Fruit fly (Drosophila melanogaster) whole organism, prepupa: Measurements from ENCODE around the gene Dbx.

Experiments
- Blimp-1 ChIP-seq: fragments of 200-800 bp; sonication (Bioruptor generic); optimal IDR thresholded peaks from 3 replicates; lab custom pipeline; 2017; ENCODE audit warnings: missing biosample characterization, missing genetic modification characterization, mild to moderate bottlenecking, moderate library complexity, missing genetic modification reagents
- CG10669 ChIP-seq: fragments of 200-800 bp; sonication (Bioruptor generic); optimal IDR thresholded peaks from 3 replicates; lab custom pipeline; 2018; ENCODE audit warnings: missing biosample characterization, mild to moderate bottlenecking, missing genetic modification characterization, moderate library complexity
- CG11294 ChIP-seq: fragments of 200-800 bp; sonication (Bioruptor generic); IDR thresholded peaks from 2 replicates; pipeline ENCODE4 v1.3.6; 2022; ENCODE audit warnings: missing biosample characterization, missing genetic modification characterization
- CG11902 ChIP-seq: fragments of 200-800 bp; sonication (Bioruptor generic); optimal IDR thresholded peaks from 3 replicates; lab custom pipeline; 2016; ENCODE audit warnings: missing biosample characterization, missing genetic modification characterization
- CG15336 ChIP-seq: fragments of 200-800 bp; sonication (Bioruptor generic); IDR thresholded peaks from 2 replicates; pipeline ENCODE4 v1.3.6; 2022; ENCODE audit warnings: missing biosample characterization, missing genetic modification characterization
- CG1621 ChIP-seq: fragments of 200-800 bp; sonication (Bioruptor generic); optimal IDR thresholded peaks from 3 replicates; lab custom pipeline; 2018; ENCODE audit warnings: missing biosample characterization, mild to moderate bottlenecking, missing genetic modification characterization
- CG16779 ChIP-seq: fragments of 200-800 bp; sonication (Bioruptor generic); optimal IDR thresholded peaks from 3 replicates; lab custom pipeline; 2017; ENCODE audit warnings: missing biosample characterization, mild to moderate bottlenecking, missing genetic modification characterization
- CG3032 ChIP-seq: fragments of 200-800 bp; optimal IDR thresholded peaks from 2 replicates; lab custom pipeline; 2019; ENCODE audit warnings: missing biosample characterization, mild to moderate bottlenecking, missing genetic modification characterization, moderate library complexity
- CG31627 ChIP-seq: fragments of 200-800 bp; sonication (Bioruptor generic); optimal IDR thresholded peaks from 3 replicates; lab custom pipeline; 2016; ENCODE audit warnings: missing biosample characterization, missing genetic modification characterization
- CG32006 ChIP-seq: fragments of 200-800 bp; sonication (Bioruptor generic); optimal IDR thresholded peaks from 3 replicates; lab custom pipeline; 2017; ENCODE audit warnings: missing biosample characterization, mild to moderate bottlenecking, missing genetic modification characterization
- CG6163 ChIP-seq: fragments of 200-800 bp; sonication (Bioruptor generic); IDR thresholded peaks from 3 replicates; pipeline ENCODE4 v1.3.6; 2022; ENCODE audit warnings: missing biosample characterization, missing genetic modification characterization
- CG6792 ChIP-seq: fragments of 200-800 bp; sonication (Bioruptor generic); optimal IDR thresholded peaks from 3 replicates; lab custom pipeline; 2016; ENCODE audit warnings: missing biosample characterization, missing genetic modification characterization
- CG7368 ChIP-seq: fragments of 200-800 bp; sonication (Bioruptor generic); optimal IDR thresholded peaks from 3 replicates; lab custom pipeline; 2016; ENCODE audit warnings: missing biosample characterization, missing genetic modification characterization
- CG9139 ChIP-seq: fragments of 200-800 bp; sonication (Bioruptor generic); optimal IDR thresholded peaks from 3 replicates; lab custom pipeline; 2017; ENCODE audit warnings: missing biosample characterization, mild to moderate bottlenecking, missing genetic modification characterization
- Eip75B ChIP-seq: fragments of 200-800 bp; sonication (Bioruptor generic); optimal IDR thresholded peaks from 3 replicates; lab custom pipeline; 2016; ENCODE audit warnings: missing biosample characterization, missing genetic modification characterization
- Eip78C ChIP-seq: fragments of 200-800 bp; sonication (Bioruptor generic); peaks from one replicate; lab custom pipeline; 2016; ENCODE audit warnings: missing biosample characterization, missing genetic modification characterization
- Ets96B ChIP-seq: fragments of 200-800 bp; optimal IDR thresholded peaks from 2 replicates; lab custom pipeline; 2019; ENCODE audit warnings: missing biosample characterization, mild to moderate bottlenecking, missing genetic modification characterization, moderate library complexity
- Gug ChIP-seq: fragments of 200-800 bp; sonication (Bioruptor generic); IDR thresholded peaks from 2 replicates; pipeline ENCODE4 v1.3.6; 2022; ENCODE audit warnings: missing biosample characterization, missing genetic modification characterization
- Hr39 ChIP-seq: fragments of 200-800 bp; sonication (Bioruptor generic); optimal IDR thresholded peaks from 2 replicates; lab custom pipeline; 2016; ENCODE audit warnings: missing biosample characterization, missing genetic modification characterization
- Hr4 ChIP-seq: fragments of 200-800 bp; sonication (Bioruptor generic); optimal IDR thresholded peaks from 3 replicates; lab custom pipeline; 2016; ENCODE audit warnings: missing biosample characterization, missing genetic modification characterization
- OdsH ChIP-seq: fragments of 200-800 bp; sonication (Bioruptor generic); optimal IDR thresholded peaks from 3 replicates; lab custom pipeline; 2016; ENCODE audit warnings: missing biosample characterization, missing genetic modification characterization
- acj6 ChIP-seq: fragments of 200-800 bp; sonication (Bioruptor generic); optimal IDR thresholded peaks from 3 replicates; lab custom pipeline; 2016; ENCODE audit warnings: missing biosample characterization, missing genetic modification characterization
- cyc ChIP-seq: fragments of 200-800 bp; sonication (Bioruptor generic); optimal IDR thresholded peaks from 3 replicates; lab custom pipeline; 2016; ENCODE audit warnings: missing biosample characterization, missing genetic modification characterization
- dac ChIP-seq: fragments of 200-800 bp; sonication (Bioruptor generic); optimal IDR thresholded peaks from 2 replicates; lab custom pipeline; 2017; ENCODE audit warnings: missing biosample characterization, mild to moderate bottlenecking, missing genetic modification characterization
- dsx ChIP-seq: fragments of 200-800 bp; optimal IDR thresholded peaks from 3 replicates; lab custom pipeline; 2019; ENCODE audit warnings: missing biosample characterization, mild to moderate bottlenecking, missing genetic modification characterization, moderate library complexity; ENCODE audit not compliant: poor library complexity, severe bottlenecking
- eg ChIP-seq: fragments of 200-800 bp; sonication (Bioruptor generic); IDR thresholded peaks from 3 replicates; pipeline ENCODE4 v1.3.6; 2022; ENCODE audit warnings: missing biosample characterization, missing genetic modification characterization
- fkh ChIP-seq: fragments of 200-800 bp; sonication (Bioruptor generic); optimal IDR thresholded peaks from 3 replicates; lab custom pipeline; 2017; ENCODE audit warnings: missing biosample characterization, mild to moderate bottlenecking, missing genetic modification characterization, moderate library complexity
- lz ChIP-seq: fragments of 200-800 bp; sonication (Bioruptor generic); optimal IDR thresholded peaks from 3 replicates; lab custom pipeline; 2016; ENCODE audit warnings: missing biosample characterization, missing genetic modification characterization
- pdm3 ChIP-seq: fragments of 200-800 bp; sonication (Bioruptor generic); optimal IDR thresholded peaks from 3 replicates; lab custom pipeline; 2016; ENCODE audit warnings: missing biosample characterization, missing genetic modification characterization
- salr ChIP-seq, 2 experiments: fragments of 200-800 bp; sonication (Bioruptor generic); optimal IDR thresholded peaks; 3 replicates each; lab custom pipeline; 2016 to 2018; ENCODE audit warnings: missing biosample characterization in 2 of 2, missing genetic modification characterization in 2 of 2, mild to moderate bottlenecking in 1 of 2
- spab ChIP-seq: fragments of 200-800 bp; sonication (Bioruptor generic); optimal IDR thresholded peaks from 2 replicates; lab custom pipeline; 2017; ENCODE audit warnings: missing biosample characterization, mild to moderate bottlenecking, missing genetic modification characterization, missing genetic modification reagents
- svp ChIP-seq: fragments of 200-800 bp; sonication (Bioruptor generic); peaks from one replicate; lab custom pipeline; 2016; ENCODE audit warnings: missing biosample characterization, missing genetic modification characterization
- topi ChIP-seq: fragments of 200-800 bp; sonication (Bioruptor generic); optimal IDR thresholded peaks from 3 replicates; lab custom pipeline; 2016; ENCODE audit warnings: missing biosample characterization, missing genetic modification characterization
- vri ChIP-seq: fragments of 200-800 bp; sonication (Bioruptor generic); optimal IDR thresholded peaks from 3 replicates; lab custom pipeline; 2016; ENCODE audit warnings: missing biosample characterization, mild to moderate bottlenecking, missing genetic modification characterization

The Dbx gene

DNA sequence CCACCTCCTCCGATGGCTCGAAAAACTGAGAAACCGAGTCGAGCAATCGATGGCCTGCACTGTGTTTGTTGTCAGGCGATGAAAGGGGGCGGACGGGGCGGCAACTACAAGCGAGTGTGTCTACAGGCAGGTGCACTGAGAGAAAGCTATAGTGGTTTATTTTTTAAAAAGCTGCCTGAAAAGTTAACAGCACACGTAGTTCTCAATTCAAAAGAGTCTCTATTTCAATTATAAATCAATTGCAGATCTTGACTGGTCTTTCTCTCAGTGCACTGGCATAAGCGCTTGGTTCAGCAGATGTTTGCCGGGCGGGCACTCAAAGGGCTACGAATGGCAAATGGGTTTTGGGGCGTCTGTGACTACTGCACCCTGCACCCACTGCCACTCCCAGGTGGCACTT, 40.4 kb upstream of the Dbx start (continued):
- peak; percentile 47 for TF ChIP-seq Ets96B
- no peak for TF ChIP-seq CG16779 (tag; lab: Kevin White, UChicago)
- TF ChIP-seq Eip75B, result peak; percentile 25
- peak; percentile 36 for TF ChIP-seq CG32006 (GFP tag; lab: Kevin White, UChicago)
- no peak for TF ChIP-seq vri
- TF ChIP-seq pdm3, result no peak
- peak; percentile 1 for TF ChIP-seq CG11902
- no peak for TF ChIP-seq acj6 (GFP tag; lab: Kevin White, UChicago)
- no peak for TF ChIP-seq CG31627 (GFP tag; lab: Kevin White, UChicago)
- peak; percentile 8 for TF ChIP-seq CG9139 (GFP tag; lab: Kevin White, UChicago)
- peak; percentile 51 for TF ChIP-seq Eip78C
- peak; percentile 40 for TF ChIP-seq CG10669
- no peak for TF ChIP-seq fkh (GFP tag; lab: Kevin White, UChicago)
- no peak for TF ChIP-seq Hr39
- peak; percentile 33 for TF ChIP-seq CG7368 (GFP tag; lab: Kevin White, UChicago)
- TF ChIP-seq CG3032 (tag; lab: Kevin White, UChicago), result no peak
- TF ChIP-seq CG6163 (GFP tag; lab: Robert Waterston, UW), result peak; percentile 83
- TF ChIP-seq CG11294 (GFP tag; lab: Robert Waterston, UW), result peak; percentile 57
- no peak for TF ChIP-seq OdsH
- TF ChIP-seq, all 60 proteins: peak for 27

DNA sequence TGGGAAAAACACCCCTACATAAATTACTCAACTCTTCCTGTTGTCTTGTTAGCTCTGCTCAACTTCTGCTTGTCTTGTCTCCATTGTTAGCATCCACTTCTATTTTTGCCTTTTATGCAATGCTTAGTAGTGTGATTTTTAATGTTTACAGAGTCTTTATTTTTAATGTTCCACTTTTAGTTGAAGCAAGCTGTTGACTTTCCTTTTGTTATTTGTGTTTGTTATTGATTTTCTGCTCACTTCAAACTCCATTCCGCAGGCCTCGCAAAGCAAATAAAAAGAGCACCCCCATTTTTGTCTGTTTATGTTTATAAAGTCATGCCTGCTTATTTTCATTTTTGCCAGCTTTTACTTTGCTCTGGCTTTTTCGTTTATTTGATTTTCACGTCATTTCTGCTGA, 39.2 kb upstream of the Dbx start:
- peak; percentile 51 for TF ChIP-seq Eip78C
- no peak for TF ChIP-seq CG15336 (GFP tag; lab: Robert Waterston, UW)
- TF ChIP-seq fkh (GFP tag; lab: Kevin White, UChicago), result peak; percentile 20

DNA sequence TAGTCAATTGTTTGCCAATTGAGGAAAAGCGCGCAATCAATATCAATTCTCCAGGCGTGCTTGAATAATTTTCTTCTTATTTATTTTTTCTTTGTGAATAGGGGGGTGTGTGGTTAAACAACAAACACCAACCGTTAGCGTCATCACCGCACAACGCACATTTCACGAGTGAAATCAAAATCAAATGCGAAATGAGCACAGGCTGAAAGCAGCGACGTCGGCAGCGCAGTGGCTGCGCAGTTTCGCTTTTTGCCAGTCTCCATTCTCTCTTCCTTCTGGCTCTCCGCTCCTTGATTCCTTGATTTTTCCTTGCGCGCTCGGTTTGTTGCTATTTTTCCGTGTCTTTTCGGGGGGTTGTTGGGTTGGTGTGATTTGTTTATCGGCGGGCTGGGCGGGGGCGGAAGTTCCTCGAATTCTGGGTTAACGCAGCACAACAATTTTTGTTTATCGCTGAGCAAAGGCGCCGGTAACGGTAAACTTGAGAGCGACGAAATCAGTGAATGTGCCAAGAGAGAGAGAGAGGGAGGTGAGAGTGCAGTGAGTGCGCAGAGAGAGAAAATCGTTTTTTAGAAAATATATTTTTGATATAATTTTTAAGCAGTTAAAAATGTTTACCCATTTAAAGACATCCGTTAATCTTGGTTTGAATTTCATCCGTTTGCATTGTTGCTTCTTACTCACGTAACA, 38.1 kb upstream of the Dbx start, which contains the start of gene CG13937:
Gene CG13937, minus strand, starts transcription at position 174 of the 687 bp plus-strand sequence.
- TF ChIP-seq Eip78C (peak; percentile 40), CG9139 (GFP tag; lab: Kevin White, UChicago) (no peak), Blimp-1 (GFP tag; lab: Kevin White, UChicago) (no peak), spab (GFP tag; lab: Kevin White, UChicago) (no peak), lz (GFP tag; lab: Kevin White, UChicago) (no peak), fkh (GFP tag; lab: Kevin White, UChicago) (peak; percentile 11), topi (GFP tag; lab: Kevin White, UChicago) (no peak)

DNA sequence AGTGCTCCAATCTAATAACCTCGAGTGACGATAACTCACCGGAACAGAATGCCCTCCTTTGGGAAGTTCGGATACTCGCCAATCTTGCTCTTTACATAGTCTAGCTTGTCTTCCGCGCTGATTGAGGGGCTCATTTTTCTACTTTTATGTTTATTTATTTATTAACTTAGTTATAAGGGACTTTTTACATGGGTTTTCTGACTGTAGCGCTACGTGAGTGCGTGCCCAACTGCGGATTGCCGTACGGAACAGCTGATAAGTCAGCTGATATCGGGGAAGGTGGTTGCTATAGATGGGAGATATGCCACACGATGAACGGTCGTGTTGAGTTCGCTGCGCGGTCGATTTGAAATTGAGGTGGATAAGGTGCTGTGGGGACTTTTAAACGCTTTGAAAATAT, 36.5 kb upstream of the Dbx start, which contains the start of gene Aprt:
Gene Aprt, minus strand, starts transcription at position 368 of the 400 bp plus-strand sequence.
- TF ChIP-seq Eip78C, result peak; percentile 48
- TF ChIP-seq Hr4 (GFP tag; lab: Kevin White, UChicago), result no peak
- peak; percentile 90 for TF ChIP-seq svp
- TF ChIP-seq spab (GFP tag; lab: Kevin White, UChicago), result no peak
- no peak for TF ChIP-seq salr (GFP tag; optimal IDR thresholded peaks at IDR 0.05; lab: Kevin White, UChicago)
- peak; percentile 99 for TF ChIP-seq CG1621
- TF ChIP-seq fkh (GFP tag; lab: Kevin White, UChicago), result peak; percentile 29
- peak; percentile 4 for TF ChIP-seq dsx

DNA sequence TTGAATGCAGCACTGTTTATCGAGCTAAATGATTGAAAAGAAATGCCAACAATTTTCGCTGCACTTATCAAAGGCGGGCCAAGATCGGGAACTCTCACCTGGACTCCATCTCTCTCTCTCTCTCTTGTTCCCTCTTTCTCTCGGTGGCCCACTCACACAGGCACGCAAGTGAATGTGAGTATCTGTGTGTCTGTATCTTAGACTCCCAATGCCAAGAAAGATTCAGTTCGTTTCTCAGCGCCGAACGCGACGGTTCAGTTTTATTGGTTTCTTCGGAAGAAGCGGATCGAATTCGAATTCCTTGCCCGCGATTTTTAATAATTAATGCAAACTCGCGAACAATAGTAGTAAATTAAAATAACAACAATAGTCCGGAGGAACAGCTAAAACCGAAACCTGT, 35.7 kb upstream of the Dbx start, which contains the start of gene Tmhs:
Gene Tmhs, plus strand, starts transcription at position 222 of the 400 bp plus-strand sequence.
- TF ChIP-seq Gug (no peak), CG32006 (GFP tag; lab: Kevin White, UChicago) (no peak), cyc (no peak), CG6792 (GFP tag; lab: Kevin White, UChicago) (no peak), eg (GFP tag; lab: Robert Waterston, UW) (peak; percentile 45; the same call in 1 of the 3 replicates), dac (GFP tag; lab: Kevin White, UChicago) (no peak), CG6163 (GFP tag; lab: Robert Waterston, UW) (peak; percentile 34; the same call in 1 of the 3 replicates), topi (GFP tag; lab: Kevin White, UChicago) (no peak)
